Worm (Caenorhabditis elegans) whole organism, mixed stage, embryonic: ENCODE data around the gene T28C12.1.

ENCODE experiments used
- ceh-39 ChIP-seq: fragments of 150-350 bp; optimal IDR thresholded peaks from 2 replicates; lab custom pipeline; 2014; ENCODE audit warnings: missing biosample characterization, missing genetic modification characterization
- ceh-43 ChIP-seq: fragments of 200-800 bp; sonication (Bioruptor generic); optimal IDR thresholded peaks from 2 replicates; lab custom pipeline; 2018; ENCODE audit warnings: mild to moderate bottlenecking, missing genetic modification characterization, moderate library complexity, missing compliant biosample characterization
- lin-13 ChIP-seq: fragments of 150-350 bp; optimal IDR thresholded peaks from 2 replicates; lab custom pipeline; 2014; ENCODE audit warnings: missing biosample characterization, missing genetic modification characterization
- mep-1 ChIP-seq: fragments of 150-350 bp; optimal IDR thresholded peaks from 2 replicates; lab custom pipeline; 2017; ENCODE audit warnings: missing biosample characterization, missing genetic modification reagents, missing genetic modification characterization, inconsistent platforms
- nhr-12 ChIP-seq: fragments of 150-350 bp; optimal IDR thresholded peaks from 2 replicates; lab custom pipeline; 2014; ENCODE audit warnings: missing biosample characterization, missing genetic modification characterization
- nhr-237 ChIP-seq: fragments of 150-350 bp; optimal IDR thresholded peaks from 2 replicates; lab custom pipeline; 2014; ENCODE audit warnings: missing biosample characterization, missing genetic modification characterization
- nhr-28 ChIP-seq: fragments of 150-350 bp; optimal IDR thresholded peaks from 2 replicates; lab custom pipeline; 2014; ENCODE audit warnings: missing biosample characterization, missing genetic modification characterization
- nhr-76 ChIP-seq: sonication (generic microtip); optimal IDR thresholded peaks from 2 replicates; lab custom pipeline; 2017; ENCODE audit warnings: missing biosample characterization, missing genetic modification characterization
- pha-4 ChIP-seq: fragments of 150-350 bp; optimal IDR thresholded peaks from 2 replicates; lab custom pipeline; 2018; ENCODE audit warnings: missing biosample characterization, missing genetic modification reagents, missing genetic modification characterization
- snpc-4 ChIP-seq: fragments of 150-350 bp; optimal IDR thresholded peaks from 2 replicates; lab custom pipeline; 2014; ENCODE audit warnings: missing biosample characterization, missing genetic modification characterization
- unc-62 ChIP-seq: fragments of 150-350 bp; optimal IDR thresholded peaks from 2 replicates; lab custom pipeline; 2014; ENCODE audit warnings: missing biosample characterization, missing genetic modification reagents, missing genetic modification characterization
- ztf-11 ChIP-seq: fragments of 150-350 bp; optimal IDR thresholded peaks from 2 replicates; lab custom pipeline; 2014; ENCODE audit warnings: missing biosample characterization, missing genetic modification characterization

DNA sequence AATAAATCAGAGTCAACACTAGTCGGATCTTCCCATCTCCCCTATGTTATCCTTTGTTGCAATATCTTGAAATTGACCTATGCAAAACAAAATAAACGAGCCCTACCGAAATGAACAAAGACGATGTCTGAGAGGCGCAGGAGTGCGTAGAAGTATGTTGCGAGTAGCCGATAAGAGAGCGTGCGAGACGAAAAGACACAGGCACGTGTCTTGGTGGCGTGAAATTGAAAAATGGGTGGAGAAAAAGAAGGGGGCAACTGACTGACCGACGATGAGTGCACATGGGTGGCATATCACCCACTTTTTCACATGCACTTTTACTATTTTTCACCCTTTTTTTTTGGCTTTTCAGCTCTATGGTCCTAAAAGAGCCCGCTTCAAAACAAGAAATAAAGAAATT, 16.4 kb downstream of the T28C12.1 start:
- TF ChIP-seq snpc-4 (tag; lab: Kevin White, UChicago) (no peak), nhr-12 (tag; lab: Kevin White, UChicago) (no peak), ztf-11 (tag; lab: Kevin White, UChicago) (no peak), pha-4 (tag; lab: Kevin White, UChicago) (no peak), nhr-237 (tag; lab: Kevin White, UChicago) (no peak), nhr-28 (tag; lab: Kevin White, UChicago) (no peak), mep-1 (no peak), nhr-76 (tag; lab: Kevin White, UChicago) (no peak), lin-13 (tag; lab: Kevin White, UChicago) (no peak), ceh-43 (GFP tag; lab: Kevin White, UChicago) (no peak), unc-62 (GFP tag; lab: Kevin White, UChicago) (no peak), ceh-39 (tag; lab: Kevin White, UChicago) (no peak)
